Worm (Caenorhabditis elegans) whole organism, early embryonic: ENCODE results near the gene lim-8.

Source experiments
- ama-1 ChIP-seq: fragments of 150-350 bp; optimal IDR thresholded peaks from 2 replicates; lab custom pipeline; 2014
- flt-1 ChIP-seq: fragments of 200-800 bp; sonication (Bioruptor generic); IDR thresholded peaks from 2 replicates; pipeline ENCODE4 v1.3.6; 2022; ENCODE audit warnings: missing genetic modification characterization, missing compliant biosample characterization

ce11 chrIII:6797965-6798364 is 4.6 kb upstream of the lim-8 start, which contains the start of gene R05H11.2:
- no peak for TF ChIP-seq flt-1
- TF ChIP-seq ama-1, result no peak
